Worm (Caenorhabditis elegans) whole organism, mixed stage, embryonic: Measurements from ENCODE around the gene rpt-6.

Experiments
- mab-5 ChIP-seq: fragments of 150-350 bp; optimal IDR thresholded peaks from 2 replicates; lab custom pipeline; 2014; ENCODE audit warnings: missing biosample characterization, missing genetic modification characterization
- tbx-8 ChIP-seq: fragments of 200-800 bp; sonication (Bioruptor generic); optimal IDR thresholded peaks from 2 replicates; lab custom pipeline; 2018; ENCODE audit warnings: mild to moderate bottlenecking, missing genetic modification characterization, moderate library complexity, missing compliant biosample characterization

DNA sequence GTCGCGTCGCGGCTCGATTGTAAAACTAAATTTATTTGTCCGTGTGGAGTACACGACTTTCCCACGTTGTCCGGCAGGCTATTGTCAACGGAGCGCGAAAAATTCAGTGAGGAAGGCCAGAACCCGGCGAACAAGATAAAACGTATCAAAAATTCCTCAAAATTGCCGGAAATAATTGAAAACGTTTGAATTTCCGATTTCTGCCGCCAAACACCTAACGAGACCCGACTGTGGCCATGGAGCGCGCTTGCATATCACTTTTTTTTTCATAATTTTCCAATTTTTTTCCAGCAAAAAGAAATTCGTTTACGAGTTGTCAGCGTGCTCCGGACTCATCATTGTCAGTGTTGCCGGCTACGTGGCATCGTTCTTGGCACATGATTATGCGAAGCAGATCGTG lies 28.2 kb downstream of the rpt-6 start:
- TF ChIP-seq mab-5 (tag; lab: Kevin White, UChicago) (no peak), tbx-8 (GFP tag; lab: Kevin White, UChicago) (no peak)
